Worm (Caenorhabditis elegans): ENCODE data around the gene M01H9.3.

DNA sequence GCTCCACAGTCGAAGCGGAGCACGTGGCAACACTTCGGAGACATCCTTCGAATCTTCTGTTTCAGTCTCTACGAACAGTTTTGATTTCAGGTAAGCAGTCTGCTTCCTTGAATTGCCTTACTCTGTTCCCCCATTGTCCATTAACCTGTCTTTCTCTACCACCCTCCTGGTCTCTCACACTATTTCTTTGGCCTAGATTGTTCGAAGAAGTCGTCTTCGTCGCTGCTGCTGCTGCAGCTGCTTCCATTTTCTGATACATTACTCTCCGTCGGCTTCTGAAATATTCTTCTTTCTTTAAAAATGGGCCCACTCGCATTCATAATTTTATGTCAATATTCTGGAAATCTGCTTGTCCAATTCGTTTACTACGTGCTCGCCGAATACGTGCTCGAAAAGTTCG, 25.3 kb downstream of the M01H9.3 start, which contains the start of gene R08C7.1:
- no peak for TF ChIP-seq zip-8 (tag; optimal IDR thresholded peaks at IDR 0.05)
- TF ChIP-seq mep-1 (tag; optimal IDR thresholded peaks at IDR 0.05): no peak
- TF ChIP-seq mls-2 (tag; optimal IDR thresholded peaks at IDR 0.05): no peak
- TF ChIP-seq nhr-12 (tag; optimal IDR thresholded peaks at IDR 0.05): no peak
- TF ChIP-seq ztf-11 (tag; optimal IDR thresholded peaks at IDR 0.05): no peak
- TF ChIP-seq nhr-237 (tag; optimal IDR thresholded peaks at IDR 0.05): no peak
- no peak for TF ChIP-seq blmp-1 (tag; optimal IDR thresholded peaks at IDR 0.05)

All from whole organism, mixed stage, embryonic.